Worm (Caenorhabditis elegans): ENCODE data around the gene F53F4.4.

Gene F53F4.4

ce11 chrV:13621720-13622119 is 28.5 kb downstream of the F53F4.4 start, which contains the start of gene F53F4.16:
Gene F53F4.16 (minus strand): TSS chrV:13621820.
- TF ChIP-seq cnd-1 (tag; optimal IDR thresholded peaks at IDR 0.05) = no peak
- TF ChIP-seq ceh-43 (GFP tag; optimal IDR thresholded peaks at IDR 0.05) = no peak
- no peak for TF ChIP-seq zip-8 (tag; optimal IDR thresholded peaks at IDR 0.05)
- no peak for TF ChIP-seq mep-1 (tag; optimal IDR thresholded peaks at IDR 0.05)
- TF ChIP-seq mls-2 (tag; optimal IDR thresholded peaks at IDR 0.05) = no peak
- no peak for TF ChIP-seq M03D4.4 (tag; optimal IDR thresholded peaks at IDR 0.05)
- no peak for TF ChIP-seq nhr-28 (tag; optimal IDR thresholded peaks at IDR 0.05)
- no peak for TF ChIP-seq nhr-76 (tag; optimal IDR thresholded peaks at IDR 0.05)
- no peak for TF ChIP-seq nhr-2 (tag; optimal IDR thresholded peaks at IDR 0.05)
- no peak for TF ChIP-seq hlh-1 (tag; optimal IDR thresholded peaks at IDR 0.05)
- TF ChIP-seq unc-62 (GFP tag; optimal IDR thresholded peaks at IDR 0.05) = no peak
- TF ChIP-seq elt-1 (tag; optimal IDR thresholded peaks at IDR 0.05; ENCODE audit: borderline replicate concordance, insufficient read depth) = no peak
- TF ChIP-seq snpc-4 (tag; optimal IDR thresholded peaks at IDR 0.05) = no peak
- TF ChIP-seq elt-3 (tag; optimal IDR thresholded peaks at IDR 0.05) = no peak
- no peak for TF ChIP-seq unc-120 (tag; optimal IDR thresholded peaks at IDR 0.05; ENCODE audit: poor library complexity, severe bottlenecking)

DNA sequence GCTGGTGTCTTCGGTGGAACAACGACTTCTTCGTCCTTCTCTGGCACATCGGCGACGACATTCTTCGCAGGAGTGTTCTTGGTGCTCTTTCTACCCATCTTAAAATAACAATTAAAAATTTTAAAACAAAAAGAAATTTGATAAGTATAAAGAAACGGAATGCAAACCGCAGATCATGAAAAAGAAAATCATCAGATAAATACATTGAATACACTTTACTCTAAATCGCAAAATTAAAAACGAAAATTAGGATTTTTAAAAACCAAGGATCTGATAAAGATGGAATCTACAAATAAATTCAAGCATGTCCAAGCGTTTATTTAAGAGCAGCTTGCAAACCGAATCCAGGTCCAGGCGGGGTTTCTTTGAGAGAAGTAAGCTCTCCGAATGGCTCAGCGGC is 31.2 kb downstream of the F53F4.4 start, which contains the start of gene F53F4.11:
TSS of gene F53F4.11 (minus strand) at position 101 of the 400 bp plus-strand sequence.
- TF ChIP-seq lsy-2 (tag; optimal IDR thresholded peaks at IDR 0.05) (no peak), ztf-11 (tag; optimal IDR thresholded peaks at IDR 0.05) (no peak), ceh-43 (GFP tag; optimal IDR thresholded peaks at IDR 0.05) (no peak), elt-3 (tag; optimal IDR thresholded peaks at IDR 0.05) (no peak), ceh-39 (tag; optimal IDR thresholded peaks at IDR 0.05) (no peak), snpc-4 (tag; optimal IDR thresholded peaks at IDR 0.05) (no peak)

DNA sequence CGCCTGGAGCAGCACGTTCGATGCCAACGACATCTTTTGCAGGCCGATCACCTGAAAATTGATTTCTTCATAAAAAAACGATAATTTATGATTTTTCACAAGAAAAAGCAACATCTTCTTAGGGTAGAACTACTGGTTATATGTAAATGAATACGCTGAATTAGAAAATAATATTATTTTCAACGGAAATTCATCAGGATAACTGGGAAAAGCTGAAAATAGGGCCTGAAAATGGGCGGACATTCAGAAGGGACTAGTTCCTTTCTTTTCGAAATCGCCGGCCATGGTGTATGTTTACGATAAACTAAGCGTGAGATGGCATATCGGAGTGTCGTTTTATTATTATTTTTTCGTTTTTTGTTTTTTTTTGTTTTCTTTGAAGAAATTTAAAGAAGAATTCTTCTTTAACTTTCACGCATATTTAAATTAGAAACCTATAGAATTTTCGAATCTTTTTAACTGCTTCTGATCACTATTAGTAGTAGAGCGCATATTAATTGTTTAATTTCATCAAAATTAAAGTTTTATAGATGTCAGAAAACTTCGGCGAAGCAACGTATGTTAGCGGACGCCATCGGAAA is 32.4 kb downstream of the F53F4.4 start, which contains the start of the genes nduv-2 and F53F4.12:
TSS of gene nduv-2 (minus strand) at position 51 of the 581 bp plus-strand sequence.
TSS of gene F53F4.12 (plus strand) at position 531 of the 581 bp plus-strand sequence.
- TF ChIP-seq zip-8 (tag; optimal IDR thresholded peaks at IDR 0.05) (no peak), blmp-1 (tag; optimal IDR thresholded peaks at IDR 0.05) (no peak), ham-2 (GFP tag; optimal IDR thresholded peaks at IDR 0.05) (no peak), mab-5 (tag; optimal IDR thresholded peaks at IDR 0.05) (no peak), mep-1 (tag; optimal IDR thresholded peaks at IDR 0.05) (no peak), lsy-2 (tag; optimal IDR thresholded peaks at IDR 0.05) (no peak), sptf-1 (tag; optimal IDR thresholded peaks at IDR 0.05) (no peak), bed-3 (GFP tag; optimal IDR thresholded peaks at IDR 0.05) (no peak), unc-120 (tag; optimal IDR thresholded peaks at IDR 0.05; ENCODE audit: poor library complexity, severe bottlenecking) (no peak), ces-1 (GFP tag; optimal IDR thresholded peaks at IDR 0.05) (no peak), ceh-39 (tag; optimal IDR thresholded peaks at IDR 0.05) (no peak), ceh-83 (GFP tag; optimal IDR thresholded peaks at IDR 0.05) (no peak), unc-39 (tag; optimal IDR thresholded peaks at IDR 0.05) (no peak), unc-62 (GFP tag; optimal IDR thresholded peaks at IDR 0.05) (no peak), hlh-1 (tag; optimal IDR thresholded peaks at IDR 0.05) (no peak), sem-2 (GFP tag; optimal IDR thresholded peaks at IDR 0.05) (no peak), ztf-11 (tag; optimal IDR thresholded peaks at IDR 0.05) (no peak), snpc-4 (tag; optimal IDR thresholded peaks at IDR 0.05) (no peak), nhr-2 (tag; optimal IDR thresholded peaks at IDR 0.05) (no peak), nhr-237 (tag; optimal IDR thresholded peaks at IDR 0.05) (no peak)

DNA sequence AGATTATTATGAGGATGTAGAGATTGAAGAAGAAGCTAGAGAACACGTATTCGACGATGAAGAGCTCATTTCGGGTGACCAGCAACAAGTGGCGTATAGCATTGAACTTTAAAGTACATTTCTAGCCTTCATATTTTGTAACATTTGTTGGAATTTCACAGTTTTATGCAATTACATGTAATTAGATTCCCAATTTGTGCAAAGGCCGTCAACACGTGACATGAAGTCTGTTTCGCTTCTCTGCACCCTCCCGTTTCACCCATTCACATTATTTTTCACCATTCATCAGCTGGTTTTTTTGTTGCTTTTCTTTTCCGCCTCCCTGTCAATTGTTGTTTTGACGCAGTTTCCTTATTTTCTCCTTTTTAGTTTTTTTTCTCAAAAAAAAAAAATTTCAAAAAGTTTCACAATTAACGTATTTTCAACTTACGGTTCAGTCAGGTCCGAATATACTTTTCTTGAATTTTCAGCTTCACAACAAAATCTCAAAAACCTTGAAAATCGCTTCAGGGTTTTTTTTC is 34.0 kb downstream of the F53F4.4 start, which contains the start of gene sde-2:
TSS of gene sde-2 (plus strand) at position 471 of the 521 bp plus-strand sequence.
- TF ChIP-seq nhr-76 (tag; optimal IDR thresholded peaks at IDR 0.05) = no peak
- peak; percentile 82 for TF ChIP-seq ces-1 (GFP tag; optimal IDR thresholded peaks at IDR 0.05)
- no peak for TF ChIP-seq flh-1 (GFP tag; optimal IDR thresholded peaks at IDR 0.05)
- no peak for TF ChIP-seq ceh-83 (GFP tag; optimal IDR thresholded peaks at IDR 0.05)
- TF ChIP-seq sptf-1 (tag; optimal IDR thresholded peaks at IDR 0.05) = no peak
- no peak for TF ChIP-seq lsy-2 (tag; optimal IDR thresholded peaks at IDR 0.05)

DNA sequence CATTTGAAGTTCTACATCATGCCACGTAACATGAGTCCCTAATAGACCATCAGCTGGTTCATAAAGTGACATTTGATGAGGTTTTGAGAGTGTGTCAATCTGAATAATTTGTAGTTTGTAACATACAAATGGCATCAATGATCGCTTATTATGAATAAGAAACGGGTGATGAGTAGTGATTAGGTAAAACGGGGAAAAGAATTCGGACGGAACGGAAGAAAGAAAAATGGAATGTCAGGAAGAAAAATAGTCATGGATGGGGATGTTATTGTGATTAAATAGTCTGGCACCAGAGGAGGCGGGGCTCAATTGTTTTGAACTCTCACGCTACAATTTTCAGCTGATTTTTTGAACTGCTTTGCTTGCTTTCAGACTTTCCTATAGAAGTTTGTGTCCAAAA is 41.0 kb downstream of the F53F4.4 start, which contains the start of gene H37A05.2:
TSS of gene H37A05.2 (minus strand) at position 101 of the 400 bp plus-strand sequence.
- TF ChIP-seq snpc-4 (tag; optimal IDR thresholded peaks at IDR 0.05) = no peak
- TF ChIP-seq bed-3 (GFP tag; optimal IDR thresholded peaks at IDR 0.05) = no peak
- TF ChIP-seq unc-62 (GFP tag; optimal IDR thresholded peaks at IDR 0.05) = no peak
- no peak for TF ChIP-seq mep-1 (tag; optimal IDR thresholded peaks at IDR 0.05)
- TF ChIP-seq nhr-12 (tag; optimal IDR thresholded peaks at IDR 0.05) = no peak
- TF ChIP-seq unc-120 (tag; optimal IDR thresholded peaks at IDR 0.05; ENCODE audit: poor library complexity, severe bottlenecking) = no peak
- TF ChIP-seq nhr-76 (tag; optimal IDR thresholded peaks at IDR 0.05) = no peak
- TF ChIP-seq elt-1 (tag; optimal IDR thresholded peaks at IDR 0.05; ENCODE audit: borderline replicate concordance, insufficient read depth) = no peak
- no peak for TF ChIP-seq ces-1 (GFP tag; optimal IDR thresholded peaks at IDR 0.05)
- no peak for TF ChIP-seq blmp-1 (tag; optimal IDR thresholded peaks at IDR 0.05)
- TF ChIP-seq flh-1 (GFP tag; optimal IDR thresholded peaks at IDR 0.05) = no peak

All from whole organism, mixed stage, embryonic.